Fruit fly (Drosophila melanogaster): ENCODE measurements around the gene CG42521.
A peak's percentile ranks its signal among the peaks of the same experiment; 100 is the strongest.

Gene CG42521

dm6 chr3L:10623476-10623875, at the start of gene CG42521:
TSS of gene CG42521 (minus strand) at chr3L:10623576.
- TF ChIP-seq noc (tag; optimal IDR thresholded peaks at IDR 0.05): no peak

DNA sequence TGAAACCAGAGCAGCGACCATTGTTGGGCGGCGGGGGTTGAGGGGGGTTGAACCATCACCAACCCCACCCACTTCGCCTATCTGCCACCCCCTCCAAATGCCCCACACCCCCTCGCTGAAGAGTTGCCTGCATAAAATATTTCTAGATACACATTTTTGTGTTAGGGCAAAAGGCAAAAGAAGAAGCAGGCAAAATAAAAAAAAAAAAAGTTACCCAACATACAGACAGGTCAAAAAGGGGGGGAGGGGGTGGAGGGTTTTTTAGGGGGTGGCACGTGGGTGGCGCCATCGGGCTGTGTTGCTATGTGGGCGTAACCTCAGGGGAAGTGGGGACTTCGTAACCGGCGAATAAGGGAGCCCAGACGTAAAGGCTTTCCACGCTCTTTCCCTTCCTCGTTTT, 49.2 kb upstream of the CG42521 start:
- no peak for TF ChIP-seq noc (tag; optimal IDR thresholded peaks at IDR 0.05)

dm6 chr3L:10669592-10670400, 46.4 kb upstream of the CG42521 start:
- TF ChIP-seq noc (tag; optimal IDR thresholded peaks at IDR 0.05): no peak

dm6 chr3L:10667341-10667740, 44.0 kb upstream of the CG42521 start:
- TF ChIP-seq noc (tag; optimal IDR thresholded peaks at IDR 0.05): no peak

DNA sequence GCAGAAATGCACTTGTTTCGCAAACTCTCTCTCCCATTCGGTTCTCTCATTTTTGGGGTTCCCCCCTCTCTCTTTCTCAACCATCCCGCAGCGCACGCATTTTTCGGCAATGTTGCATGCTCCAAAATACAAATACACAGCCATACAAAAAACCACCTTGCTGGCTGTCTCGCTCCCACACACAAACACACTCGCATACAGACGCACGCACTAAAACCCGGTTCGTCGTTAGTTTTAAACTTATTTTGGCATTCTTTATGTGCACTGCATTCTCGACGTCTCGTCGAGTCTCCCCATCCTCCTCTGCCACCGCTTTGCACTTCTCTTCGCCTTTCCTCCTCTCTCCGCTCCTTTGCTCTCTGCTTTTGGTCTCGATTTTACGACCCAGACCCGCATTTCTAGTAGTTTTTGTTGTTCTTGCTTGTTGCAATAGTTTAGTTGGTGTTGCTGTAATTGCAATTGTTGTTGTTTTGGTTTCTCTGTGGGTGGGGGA, 43.2 kb upstream of the CG42521 start:
- TF ChIP-seq noc (tag; optimal IDR thresholded peaks at IDR 0.05): no peak

dm6 chr3L:10665433-10666150, 42.2 kb upstream of the CG42521 start:
- peak; percentile 98 for TF ChIP-seq noc (tag; optimal IDR thresholded peaks at IDR 0.05)

DNA sequence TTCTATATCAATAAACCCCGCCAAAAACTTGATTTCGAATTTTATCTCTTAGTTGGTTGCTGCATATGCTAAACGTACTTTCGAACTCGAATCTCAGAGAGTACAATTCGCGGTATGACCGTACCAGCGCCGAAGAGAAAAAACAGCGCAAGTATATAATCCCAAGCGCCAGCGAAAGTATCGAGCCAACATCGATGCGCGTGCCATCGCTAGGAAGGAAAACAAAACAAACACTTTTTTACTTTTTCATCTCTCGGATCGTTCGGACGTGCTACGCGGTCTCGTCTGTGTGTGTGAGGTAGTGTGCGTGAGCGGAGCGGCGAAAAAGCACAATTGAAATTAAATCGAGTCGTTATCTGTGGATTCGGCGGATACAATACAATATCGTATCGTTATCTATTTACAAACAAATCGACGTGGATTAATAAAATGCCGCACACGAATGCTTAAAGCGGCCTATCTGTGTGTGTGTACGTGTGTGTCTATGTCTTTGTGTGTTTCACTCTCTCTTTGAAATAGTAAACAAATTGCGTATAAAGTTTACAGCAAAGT, 41.2 kb upstream of the CG42521 start, which contains the start of gene simj:
Gene simj, plus strand, starts transcription at position 229 of the 552 bp plus-strand sequence.
- TF ChIP-seq noc (tag; optimal IDR thresholded peaks at IDR 0.05): peak; percentile 44

DNA sequence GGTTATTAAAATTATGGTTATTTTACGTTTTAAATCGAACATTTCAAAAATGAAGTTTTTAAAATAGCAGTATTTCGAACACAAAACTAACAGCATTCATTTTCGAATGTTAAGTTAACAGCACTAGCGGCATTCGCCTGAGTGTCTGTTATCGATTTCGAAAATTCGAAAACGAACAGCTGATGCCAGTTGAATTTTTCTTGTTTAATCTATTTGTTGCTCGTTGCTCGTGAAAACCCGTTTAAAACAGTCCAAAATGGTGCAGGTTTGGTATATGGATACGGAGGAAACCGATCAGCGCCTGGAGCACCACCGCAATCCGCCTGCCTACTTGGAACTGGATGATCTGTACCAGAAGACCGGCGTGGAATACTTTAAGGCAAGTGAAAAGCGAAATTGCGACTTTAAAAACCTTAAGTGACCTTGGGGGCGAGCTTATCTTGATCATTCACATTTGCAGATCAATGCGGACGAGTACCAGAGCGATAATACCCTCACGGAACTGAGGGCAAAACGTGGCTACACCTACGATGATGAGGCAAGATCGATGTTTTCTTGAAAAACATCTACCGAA, 39.9 kb upstream of the CG42521 start, which contains the start of gene Adi1:
Gene Adi1, plus strand, starts transcription at position 187 of the 574 bp plus-strand sequence.
- TF ChIP-seq noc (tag; optimal IDR thresholded peaks at IDR 0.05): no peak

DNA sequence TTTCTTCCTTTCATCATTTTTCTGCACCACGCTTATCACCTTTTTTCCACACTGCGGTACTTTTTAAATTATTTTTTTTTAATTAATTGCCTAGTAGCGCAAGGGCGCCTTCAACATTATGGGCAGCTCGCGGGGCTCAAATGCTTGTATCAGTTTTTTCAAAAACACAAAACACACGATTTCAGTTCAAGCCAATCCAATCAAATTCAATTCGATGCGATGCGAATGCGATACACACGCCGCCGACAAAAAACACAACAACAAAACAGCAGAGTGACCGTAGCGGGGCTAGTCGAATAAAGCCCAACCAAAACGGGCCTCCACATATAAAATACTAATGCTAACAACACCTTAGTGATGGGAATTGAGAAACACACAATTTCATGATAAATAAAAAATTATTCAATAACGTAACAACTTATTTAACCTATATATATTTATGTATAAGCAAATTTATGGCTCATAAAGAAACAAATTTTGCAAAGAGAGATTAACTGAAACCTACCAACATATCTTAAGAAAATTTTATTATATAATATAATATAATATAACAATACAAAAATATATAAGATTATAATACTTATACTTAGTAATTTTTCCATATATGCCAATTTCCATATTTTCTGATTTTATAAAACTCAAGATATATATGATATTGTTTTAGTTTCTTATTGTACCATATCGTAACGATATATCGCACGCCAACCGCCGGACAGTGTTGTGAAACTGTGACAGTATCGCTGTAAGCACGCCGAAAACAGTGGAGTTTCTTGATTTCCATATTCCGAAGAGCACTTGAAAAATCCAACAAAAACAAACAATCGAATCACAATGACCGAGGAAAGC, 37.6 kb upstream of the CG42521 start, which contains the start of the genes CG32066 and CG8003:
Gene CG32066, minus strand, starts transcription at position 270 of the 846 bp plus-strand sequence.
Gene CG8003, plus strand, starts transcription at position 732 of the 846 bp plus-strand sequence.
- no peak for TF ChIP-seq noc (tag; optimal IDR thresholded peaks at IDR 0.05)

dm6 chr3L:10659993-10660743, 36.8 kb upstream of the CG42521 start:
- no peak for TF ChIP-seq noc (tag; optimal IDR thresholded peaks at IDR 0.05)

dm6 chr3L:10659524-10659923, 36.1 kb upstream of the CG42521 start:
- TF ChIP-seq noc (tag; optimal IDR thresholded peaks at IDR 0.05): no peak

dm6 chr3L:10658362-10659127, 35.2 kb upstream of the CG42521 start:
- TF ChIP-seq noc (tag; optimal IDR thresholded peaks at IDR 0.05): no peak

DNA sequence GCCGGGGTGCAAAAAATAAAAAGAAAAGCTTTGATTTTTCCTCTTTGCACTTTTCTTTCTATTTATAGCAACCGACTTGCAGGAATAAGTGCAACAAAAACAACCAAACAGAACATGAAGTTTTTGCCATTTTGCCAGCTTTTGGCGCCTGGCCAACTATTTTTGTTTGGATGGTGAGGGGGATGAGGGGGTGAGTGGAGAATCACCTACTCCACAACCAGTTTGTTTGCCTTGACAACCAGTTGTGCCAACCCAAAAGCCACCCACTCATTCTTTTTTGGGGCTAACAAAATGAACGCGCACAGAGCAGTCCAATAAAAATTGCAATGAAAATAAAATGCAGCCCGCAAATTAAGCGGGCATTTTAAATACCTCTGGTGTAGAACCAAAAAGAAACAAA, 33.9 kb upstream of the CG42521 start:
- TF ChIP-seq noc (tag; optimal IDR thresholded peaks at IDR 0.05): no peak

Data from whole organism, larva.